Fruit fly (Drosophila melanogaster) whole organism, prepupa: Measurements from ENCODE around the gene Frq1.

Experiments used
- Blimp-1 ChIP-seq: fragments of 200-800 bp; sonication (Bioruptor generic); optimal IDR thresholded peaks from 3 replicates; lab custom pipeline; 2017; ENCODE audit warnings: missing biosample characterization, missing genetic modification characterization, mild to moderate bottlenecking, moderate library complexity, missing genetic modification reagents
- CG10631 ChIP-seq: fragments of 200-800 bp; sonication (Bioruptor generic); optimal IDR thresholded peaks from 2 replicates; lab custom pipeline; 2016; ENCODE audit warnings: missing biosample characterization, missing genetic modification characterization
- CG10669 ChIP-seq: fragments of 200-800 bp; sonication (Bioruptor generic); optimal IDR thresholded peaks from 3 replicates; lab custom pipeline; 2018; ENCODE audit warnings: missing biosample characterization, mild to moderate bottlenecking, missing genetic modification characterization, moderate library complexity
- CG11762 ChIP-seq: fragments of 200-800 bp; sonication (Bioruptor generic); optimal IDR thresholded peaks from 3 replicates; lab custom pipeline; 2016; ENCODE audit warnings: missing biosample characterization, missing genetic modification characterization; ENCODE audit not compliant: insufficient read depth
- CG11902 ChIP-seq: fragments of 200-800 bp; sonication (Bioruptor generic); optimal IDR thresholded peaks from 3 replicates; lab custom pipeline; 2016; ENCODE audit warnings: missing biosample characterization, missing genetic modification characterization
- CG15336 ChIP-seq: fragments of 200-800 bp; sonication (Bioruptor generic); IDR thresholded peaks from 2 replicates; pipeline ENCODE4 v1.3.6; 2022; ENCODE audit warnings: missing biosample characterization, missing genetic modification characterization
- CG16779 ChIP-seq: fragments of 200-800 bp; sonication (Bioruptor generic); optimal IDR thresholded peaks from 3 replicates; lab custom pipeline; 2017; ENCODE audit warnings: missing biosample characterization, mild to moderate bottlenecking, missing genetic modification characterization
- CG3032 ChIP-seq: fragments of 200-800 bp; optimal IDR thresholded peaks from 2 replicates; lab custom pipeline; 2019; ENCODE audit warnings: missing biosample characterization, mild to moderate bottlenecking, missing genetic modification characterization, moderate library complexity
- CG31627 ChIP-seq: fragments of 200-800 bp; sonication (Bioruptor generic); optimal IDR thresholded peaks from 3 replicates; lab custom pipeline; 2016; ENCODE audit warnings: missing biosample characterization, missing genetic modification characterization
- CG32006 ChIP-seq: fragments of 200-800 bp; sonication (Bioruptor generic); optimal IDR thresholded peaks from 3 replicates; lab custom pipeline; 2017; ENCODE audit warnings: missing biosample characterization, mild to moderate bottlenecking, missing genetic modification characterization
- CG34406 ChIP-seq: fragments of 200-800 bp; sonication (Bioruptor generic); optimal IDR thresholded peaks from 3 replicates; lab custom pipeline; 2016; ENCODE audit warnings: missing biosample characterization, missing genetic modification characterization
- CG6163 ChIP-seq: fragments of 200-800 bp; sonication (Bioruptor generic); IDR thresholded peaks from 3 replicates; pipeline ENCODE4 v1.3.6; 2022; ENCODE audit warnings: missing biosample characterization, missing genetic modification characterization
- CG6276 ChIP-seq: fragments of 200-800 bp; sonication (Bioruptor generic); optimal IDR thresholded peaks from 2 replicates; lab custom pipeline; 2017; ENCODE audit warnings: missing biosample characterization, mild to moderate bottlenecking, missing genetic modification characterization
- CG6808 ChIP-seq: fragments of 200-800 bp; sonication (Bioruptor generic); optimal IDR thresholded peaks from 3 replicates; lab custom pipeline; 2017; ENCODE audit warnings: missing biosample characterization, missing genetic modification characterization, mild to moderate bottlenecking, moderate library complexity, missing genetic modification reagents
- CG7368 ChIP-seq: fragments of 200-800 bp; sonication (Bioruptor generic); optimal IDR thresholded peaks from 3 replicates; lab custom pipeline; 2016; ENCODE audit warnings: missing biosample characterization, missing genetic modification characterization
- CG8119 ChIP-seq: fragments of 200-800 bp; sonication (Bioruptor generic); IDR thresholded peaks from 3 replicates; pipeline ENCODE4 v1.3.6; 2022; ENCODE audit warnings: missing biosample characterization, missing genetic modification characterization
- CG8319 ChIP-seq: fragments of 200-800 bp; sonication (Bioruptor generic); optimal IDR thresholded peaks from 3 replicates; lab custom pipeline; 2016; ENCODE audit warnings: missing biosample characterization, missing genetic modification characterization
- CG8632 ChIP-seq: fragments of 200-800 bp; sonication (Bioruptor generic); optimal IDR thresholded peaks from 3 replicates; lab custom pipeline; 2016; ENCODE audit warnings: missing biosample characterization, missing genetic modification characterization
- CG9139 ChIP-seq: fragments of 200-800 bp; sonication (Bioruptor generic); optimal IDR thresholded peaks from 3 replicates; lab custom pipeline; 2017; ENCODE audit warnings: missing biosample characterization, mild to moderate bottlenecking, missing genetic modification characterization
- Eip75B ChIP-seq: fragments of 200-800 bp; sonication (Bioruptor generic); optimal IDR thresholded peaks from 3 replicates; lab custom pipeline; 2016; ENCODE audit warnings: missing biosample characterization, missing genetic modification characterization
- Eip78C ChIP-seq: fragments of 200-800 bp; sonication (Bioruptor generic); peaks from one replicate; lab custom pipeline; 2016; ENCODE audit warnings: missing biosample characterization, missing genetic modification characterization
- Eip93F ChIP-seq: fragments of 200-800 bp; sonication (Bioruptor generic); optimal IDR thresholded peaks from 2 replicates; lab custom pipeline; 2016; ENCODE audit warnings: missing biosample characterization, mild to moderate bottlenecking, missing genetic modification characterization
- Ets21C ChIP-seq: fragments of 200-800 bp; sonication (Bioruptor generic); optimal IDR thresholded peaks from 3 replicates; lab custom pipeline; 2016; ENCODE audit warnings: missing biosample characterization, missing genetic modification characterization
- Ets96B ChIP-seq: fragments of 200-800 bp; optimal IDR thresholded peaks from 2 replicates; lab custom pipeline; 2019; ENCODE audit warnings: missing biosample characterization, mild to moderate bottlenecking, missing genetic modification characterization, moderate library complexity
- Gug ChIP-seq: fragments of 200-800 bp; sonication (Bioruptor generic); IDR thresholded peaks from 2 replicates; pipeline ENCODE4 v1.3.6; 2022; ENCODE audit warnings: missing biosample characterization, missing genetic modification characterization
- Hr38 ChIP-seq: sonication (Bioruptor generic); optimal IDR thresholded peaks from 2 replicates; lab custom pipeline; 2016; ENCODE audit warnings: missing biosample characterization, missing genetic modification characterization
- Hr4 ChIP-seq: fragments of 200-800 bp; sonication (Bioruptor generic); optimal IDR thresholded peaks from 3 replicates; lab custom pipeline; 2016; ENCODE audit warnings: missing biosample characterization, missing genetic modification characterization
- Met ChIP-seq: fragments of 200-800 bp; sonication (Bioruptor generic); optimal IDR thresholded peaks from 3 replicates; lab custom pipeline; 2016; ENCODE audit warnings: missing biosample characterization, missing genetic modification characterization
- OdsH ChIP-seq: fragments of 200-800 bp; sonication (Bioruptor generic); optimal IDR thresholded peaks from 3 replicates; lab custom pipeline; 2016; ENCODE audit warnings: missing biosample characterization, missing genetic modification characterization
- Smox ChIP-seq: fragments of 200-800 bp; sonication (Bioruptor generic); optimal IDR thresholded peaks from 3 replicates; lab custom pipeline; 2016; ENCODE audit warnings: missing biosample characterization, missing genetic modification characterization
- Sox102F ChIP-seq: fragments of 200-800 bp; sonication (Bioruptor generic); optimal IDR thresholded peaks from 2 replicates; lab custom pipeline; 2016; ENCODE audit warnings: missing biosample characterization, mild to moderate bottlenecking, missing genetic modification characterization
- cyc ChIP-seq: fragments of 200-800 bp; sonication (Bioruptor generic); optimal IDR thresholded peaks from 3 replicates; lab custom pipeline; 2016; ENCODE audit warnings: missing biosample characterization, missing genetic modification characterization
- dac ChIP-seq: fragments of 200-800 bp; sonication (Bioruptor generic); optimal IDR thresholded peaks from 2 replicates; lab custom pipeline; 2017; ENCODE audit warnings: missing biosample characterization, mild to moderate bottlenecking, missing genetic modification characterization
- dsx ChIP-seq: fragments of 200-800 bp; optimal IDR thresholded peaks from 3 replicates; lab custom pipeline; 2019; ENCODE audit warnings: missing biosample characterization, mild to moderate bottlenecking, missing genetic modification characterization, moderate library complexity; ENCODE audit not compliant: poor library complexity, severe bottlenecking
- eg ChIP-seq: fragments of 200-800 bp; sonication (Bioruptor generic); IDR thresholded peaks from 3 replicates; pipeline ENCODE4 v1.3.6; 2022; ENCODE audit warnings: missing biosample characterization, missing genetic modification characterization
- esn ChIP-seq: fragments of 200-800 bp; sonication (Bioruptor generic); optimal IDR thresholded peaks from 2 replicates; lab custom pipeline; 2016; ENCODE audit warnings: missing biosample characterization, mild to moderate bottlenecking, missing genetic modification characterization, moderate library complexity
- fd85E ChIP-seq: fragments of 200-800 bp; sonication (Bioruptor generic); optimal IDR thresholded peaks from 3 replicates; lab custom pipeline; 2016; ENCODE audit warnings: missing biosample characterization, missing genetic modification characterization
- fkh ChIP-seq: fragments of 200-800 bp; sonication (Bioruptor generic); optimal IDR thresholded peaks from 3 replicates; lab custom pipeline; 2017; ENCODE audit warnings: missing biosample characterization, mild to moderate bottlenecking, missing genetic modification characterization, moderate library complexity
- lz ChIP-seq: fragments of 200-800 bp; sonication (Bioruptor generic); optimal IDR thresholded peaks from 3 replicates; lab custom pipeline; 2016; ENCODE audit warnings: missing biosample characterization, missing genetic modification characterization
- net ChIP-seq: fragments of 200-800 bp; sonication (Bioruptor generic); optimal IDR thresholded peaks from 3 replicates; lab custom pipeline; 2016; ENCODE audit warnings: missing biosample characterization, missing genetic modification characterization
- pdm3 ChIP-seq: fragments of 200-800 bp; sonication (Bioruptor generic); optimal IDR thresholded peaks from 3 replicates; lab custom pipeline; 2016; ENCODE audit warnings: missing biosample characterization, missing genetic modification characterization
- salr ChIP-seq, 2 experiments: fragments of 200-800 bp; sonication (Bioruptor generic); optimal IDR thresholded peaks; 3 replicates each; lab custom pipeline; 2016 to 2018; ENCODE audit warnings: missing biosample characterization in 2 of 2, missing genetic modification characterization in 2 of 2, mild to moderate bottlenecking in 1 of 2
- ss ChIP-seq, 2 experiments: fragments of 200-800 bp; sonication (Bioruptor generic); optimal IDR thresholded peaks; 2 replicates in 1 of 2; 3 replicates in 1 of 2; lab custom pipeline; 2017 to 2018; ENCODE audit warnings: mild to moderate bottlenecking in 2 of 2, missing biosample characterization in 2 of 2, missing genetic modification characterization in 2 of 2, moderate library complexity in 1 of 2
- svp ChIP-seq: fragments of 200-800 bp; sonication (Bioruptor generic); peaks from one replicate; lab custom pipeline; 2016; ENCODE audit warnings: missing biosample characterization, missing genetic modification characterization
- topi ChIP-seq: fragments of 200-800 bp; sonication (Bioruptor generic); optimal IDR thresholded peaks from 3 replicates; lab custom pipeline; 2016; ENCODE audit warnings: missing biosample characterization, missing genetic modification characterization
- vri ChIP-seq: fragments of 200-800 bp; sonication (Bioruptor generic); optimal IDR thresholded peaks from 3 replicates; lab custom pipeline; 2016; ENCODE audit warnings: missing biosample characterization, mild to moderate bottlenecking, missing genetic modification characterization

Gene Frq1

dm6 chrX:18136059-18136458 is 19.1 kb upstream of the Frq1 start (continued):
- TF ChIP-seq CG6276 (GFP tag; lab: Kevin White, UChicago) (no peak), net (no peak), Eip78C (GFP tag; lab: Kevin White, UChicago) (peak; percentile 13), pdm3 (GFP tag; lab: Kevin White, UChicago) (peak; percentile 42), esn (GFP tag; lab: Kevin White, UChicago) (peak; percentile 18), topi (GFP tag; lab: Kevin White, UChicago) (peak; percentile 17), Gug (GFP tag; lab: Robert Waterston, UW) (peak; percentile 32; the same call in 1 of the 2 replicates), dsx (GFP tag; lab: Kevin White, UChicago) (no peak), CG6808 (GFP tag; lab: Kevin White, UChicago) (no peak), Hr4 (peak; percentile 53), cyc (GFP tag; lab: Kevin White, UChicago) (peak; percentile 46), CG10631 (no peak), CG3032 (tag; lab: Kevin White, UChicago) (no peak), Eip75B (GFP tag; lab: Kevin White, UChicago) (no peak), CG8119 (GFP tag; lab: Robert Waterston, UW) (peak; percentile 51; the same call in 2 of the 3 replicates), CG11902 (peak; percentile 25), eg (peak; percentile 63; the same call in 2 of the 3 replicates), CG11762 (no peak), svp (GFP tag; lab: Kevin White, UChicago) (peak; percentile 40), CG16779 (tag; lab: Kevin White, UChicago) (no peak), CG8632 (no peak), ss (GFP tag; optimal IDR thresholded peaks at IDR 0.05; lab: Kevin White, UChicago) (no peak), vri (GFP tag; lab: Kevin White, UChicago) (no peak), CG31627 (peak; percentile 62), salr (GFP tag; optimal IDR thresholded peaks at IDR 0.05; lab: Kevin White, UChicago) (peak in 1 of 2 experiments; percentile 0), Met (GFP tag; lab: Kevin White, UChicago) (peak; percentile 14), dac (no peak), Eip93F (GFP tag; lab: Kevin White, UChicago) (no peak), CG7368 (GFP tag; lab: Kevin White, UChicago) (no peak), CG8319 (peak; percentile 5)

- TF ChIP-seq Hr38 (GFP tag; lab: Kevin White, UChicago) (no peak), CG31627 (no peak), OdsH (GFP tag; lab: Kevin White, UChicago) (no peak), fd85E (GFP tag; lab: Kevin White, UChicago) (no peak), CG9139 (GFP tag; lab: Kevin White, UChicago) (no peak), lz (GFP tag; lab: Kevin White, UChicago) (no peak), Blimp-1 (GFP tag; lab: Kevin White, UChicago) (no peak), CG34406 (GFP tag; lab: Kevin White, UChicago) (no peak), Eip78C (GFP tag; lab: Kevin White, UChicago) (peak; percentile 67), svp (GFP tag; lab: Kevin White, UChicago) (no peak), fkh (peak; percentile 47), Eip75B (GFP tag; lab: Kevin White, UChicago) (no peak), net (no peak), CG10669 (no peak), esn (GFP tag; lab: Kevin White, UChicago) (no peak), CG32006 (GFP tag; lab: Kevin White, UChicago) (no peak), Ets96B (tag; lab: Kevin White, UChicago) (no peak), Hr4 (no peak), vri (GFP tag; lab: Kevin White, UChicago) (peak; percentile 13), salr (GFP tag; optimal IDR thresholded peaks at IDR 0.05; lab: Kevin White, UChicago) (no peak), CG6163 (GFP tag; lab: Robert Waterston, UW) (no peak), ss (GFP tag; optimal IDR thresholded peaks at IDR 0.05; lab: Kevin White, UChicago) (peak in 1 of 2 experiments; percentile 33), Sox102F (GFP tag; lab: Kevin White, UChicago) (peak; percentile 16), CG7368 (GFP tag; lab: Kevin White, UChicago) (no peak), Smox (GFP tag; lab: Kevin White, UChicago) (no peak), CG8119 (GFP tag; lab: Robert Waterston, UW) (no peak), CG6276 (GFP tag; lab: Kevin White, UChicago) (peak; percentile 22), Ets21C (GFP tag; lab: Kevin White, UChicago) (no peak), dac (peak; percentile 12), CG15336 (0 out of 2 replicates have a peak, but pooled peaks have one; percentile 22)
Observed at dm6 chrX:18136910-18137849, 18.0 kb upstream of the Frq1 start, which contains the start of gene ari-1. Gene ari-1, minus strand, starts transcription at chrX:18137784.
